Worm (Caenorhabditis elegans) whole organism, L3 larva: ENCODE results near the gene B0303.16.

Experiments used
- aly-2 ChIP-seq: fragments of 150-350 bp; optimal IDR thresholded peaks from 2 replicates; lab custom pipeline; 2014; ENCODE audit warnings: missing biosample characterization, missing genetic modification characterization
- ceh-28 ChIP-seq: fragments of 150-350 bp; optimal IDR thresholded peaks from 2 replicates; lab custom pipeline; 2014; ENCODE audit warnings: missing biosample characterization, missing genetic modification reagents, missing genetic modification characterization
- egl-27 ChIP-seq: sonication (generic microtip); optimal IDR thresholded peaks from 4 replicates; lab custom pipeline; 2017; ENCODE audit warnings: missing biosample characterization, missing genetic modification reagents, missing genetic modification characterization
- egl-5 ChIP-seq: fragments of 150-350 bp; optimal IDR thresholded peaks from 2 replicates; lab custom pipeline; 2017; ENCODE audit warnings: missing biosample characterization, missing genetic modification reagents, missing genetic modification characterization, inconsistent platforms
- elt-2 ChIP-seq: sonication (generic microtip); optimal IDR thresholded peaks from 2 replicates; lab custom pipeline; 2016; ENCODE audit warnings: missing genetic modification reagents, mild to moderate bottlenecking, missing genetic modification characterization, missing compliant biosample characterization
- eor-1 ChIP-seq, 2 experiments: fragments of 150-350 bp; optimal IDR thresholded peaks; 2 replicates each; lab custom pipeline; 2014 to 2018; ENCODE audit warnings: missing biosample characterization in 2 of 2, missing genetic modification characterization in 2 of 2
- fkh-10 ChIP-seq: sonication (generic microtip); optimal IDR thresholded peaks from 2 replicates; lab custom pipeline; 2017; ENCODE audit warnings: missing biosample characterization, missing genetic modification reagents, missing genetic modification characterization
- fos-1 ChIP-seq: fragments of 150-350 bp; optimal IDR thresholded peaks from 2 replicates; lab custom pipeline; 2014; ENCODE audit warnings: missing biosample characterization, missing genetic modification characterization
- hmg-11 ChIP-seq: sonication (generic microtip); optimal IDR thresholded peaks from 2 replicates; lab custom pipeline; 2016; ENCODE audit warnings: missing genetic modification characterization, missing compliant biosample characterization
- jun-1 ChIP-seq: fragments of 150-350 bp; optimal IDR thresholded peaks from 2 replicates; lab custom pipeline; 2014; ENCODE audit warnings: missing biosample characterization, missing genetic modification reagents, missing genetic modification characterization
- lin-15B ChIP-seq: fragments of 150-350 bp; optimal IDR thresholded peaks from 2 replicates; lab custom pipeline; 2014; ENCODE audit warnings: missing biosample characterization, missing genetic modification characterization
- lsy-12 ChIP-seq: sonication (generic microtip); optimal IDR thresholded peaks from 2 replicates; lab custom pipeline; 2016; ENCODE audit warnings: mild to moderate bottlenecking, missing genetic modification characterization, missing compliant biosample characterization
- mdl-1 ChIP-seq: fragments of 150-350 bp; optimal IDR thresholded peaks from 2 replicates; lab custom pipeline; 2014; ENCODE audit warnings: missing biosample characterization, missing genetic modification characterization
- mml-1 ChIP-seq: fragments of 150-350 bp; sonication (generic microtip); optimal IDR thresholded peaks from 3 replicates; lab custom pipeline; 2014; ENCODE audit warnings: missing biosample characterization, missing genetic modification characterization
- nfya-1 ChIP-seq: sonication (generic microtip); optimal IDR thresholded peaks from 2 replicates; lab custom pipeline; 2017; ENCODE audit warnings: missing genetic modification characterization, mild to moderate bottlenecking, missing compliant biosample characterization, antibody characterized with exemption, moderate library complexity; ENCODE audit not compliant: insufficient read depth
- nhr-12 ChIP-seq: fragments of 150-350 bp; optimal IDR thresholded peaks from 2 replicates; lab custom pipeline; 2014; ENCODE audit warnings: missing biosample characterization, missing genetic modification characterization
- nhr-23 ChIP-seq: fragments of 150-350 bp; optimal IDR thresholded peaks from 2 replicates; lab custom pipeline; 2014; ENCODE audit warnings: missing biosample characterization, missing genetic modification reagents, missing genetic modification characterization
- nhr-237 ChIP-seq: fragments of 150-350 bp; optimal IDR thresholded peaks from 2 replicates; lab custom pipeline; 2014; ENCODE audit warnings: missing biosample characterization, missing genetic modification characterization
- nhr-25 ChIP-seq: sonication (generic microtip); optimal IDR thresholded peaks from 2 replicates; lab custom pipeline; 2017; ENCODE audit warnings: missing biosample characterization, missing genetic modification characterization
- nhr-67 ChIP-seq: fragments of 150-350 bp; optimal IDR thresholded peaks from 2 replicates; lab custom pipeline; 2014; ENCODE audit warnings: missing biosample characterization, missing genetic modification characterization
- nhr-76 ChIP-seq: fragments of 150-350 bp; sonication (generic microtip); optimal IDR thresholded peaks from 5 replicates; lab custom pipeline; 2014; ENCODE audit warnings: missing biosample characterization, missing genetic modification characterization
- nhr-77 ChIP-seq: fragments of 150-350 bp; optimal IDR thresholded peaks from 2 replicates; lab custom pipeline; 2014; ENCODE audit warnings: missing biosample characterization, missing genetic modification characterization
- pha-4 ChIP-seq: fragments of 150-350 bp; optimal IDR thresholded peaks from 2 replicates; lab custom pipeline; 2014; ENCODE audit warnings: missing biosample characterization, missing genetic modification reagents, missing genetic modification characterization
- pqm-1 ChIP-seq: fragments of 150-350 bp; optimal IDR thresholded peaks from 2 replicates; lab custom pipeline; 2017; ENCODE audit warnings: missing biosample characterization, missing genetic modification characterization, inconsistent platforms
- skn-1 ChIP-seq: fragments of 150-350 bp; optimal IDR thresholded peaks from 2 replicates; lab custom pipeline; 2014; ENCODE audit warnings: missing biosample characterization, missing genetic modification characterization
- unc-39 ChIP-seq: sonication (generic microtip); optimal IDR thresholded peaks from 4 replicates; lab custom pipeline; 2017; ENCODE audit warnings: missing biosample characterization, missing genetic modification characterization
- zag-1 ChIP-seq: fragments of 150-350 bp; optimal IDR thresholded peaks from 2 replicates; lab custom pipeline; 2014; ENCODE audit warnings: missing biosample characterization, missing genetic modification characterization
- ztf-4 ChIP-seq: fragments of 150-350 bp; optimal IDR thresholded peaks from 2 replicates; lab custom pipeline; 2014; ENCODE audit warnings: missing biosample characterization, missing genetic modification characterization

Gene B0303.16

DNA sequence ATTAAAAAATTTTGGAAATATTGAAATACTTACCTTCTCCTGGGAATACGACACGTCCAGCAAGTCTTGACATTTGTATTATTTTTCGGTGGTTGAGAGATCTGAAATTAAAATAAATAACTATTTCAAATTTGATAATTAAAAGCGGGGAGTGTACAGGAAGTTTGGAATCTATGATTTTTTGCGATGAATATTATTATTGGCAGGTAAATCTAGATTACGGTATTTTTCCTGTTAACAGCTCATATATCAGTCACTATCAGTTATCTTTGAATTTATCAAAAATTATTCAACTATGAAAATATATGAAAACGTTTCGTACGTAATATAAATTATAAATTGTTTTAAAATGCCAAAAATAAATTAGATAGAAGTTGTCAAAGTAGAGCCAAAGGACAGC, 11.2 kb downstream of the B0303.16 start, which contains the start of gene B0303.14:
Gene B0303.14, minus strand, starts transcription at position 101 of the 400 bp plus-strand sequence.
- no peak for TF ChIP-seq nhr-25 (tag; lab: Kevin White, UChicago)
- TF ChIP-seq hmg-11 = no peak
- TF ChIP-seq skn-1 (tag; lab: Kevin White, UChicago) = no peak
- no peak for TF ChIP-seq nhr-77 (tag; lab: Kevin White, UChicago)
- TF ChIP-seq ceh-28 = no peak

DNA sequence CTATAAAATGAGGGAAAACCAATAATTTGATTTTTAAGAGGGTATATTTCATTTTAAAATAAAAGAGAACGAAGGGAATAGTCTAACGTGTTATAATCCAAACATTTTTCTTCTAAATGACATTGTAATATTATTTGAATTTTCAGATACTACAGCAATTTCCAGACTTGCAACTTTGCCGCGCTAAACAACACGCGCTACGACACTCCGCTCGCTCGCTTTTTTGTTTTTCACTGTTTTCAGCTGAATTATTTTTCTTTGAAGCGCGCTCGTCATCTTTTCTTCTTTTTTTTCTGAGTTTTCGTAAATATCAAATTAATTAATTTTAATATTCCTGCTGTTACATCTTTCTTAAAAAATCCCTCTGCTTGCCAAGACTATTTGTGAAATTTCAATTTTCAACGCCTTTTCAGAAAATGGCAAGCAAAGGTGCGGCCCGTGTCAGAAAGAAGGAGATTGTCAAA, 12.4 kb downstream of the B0303.16 start, which contains the start of gene mrpl-11:
Gene mrpl-11, plus strand, starts transcription at position 414 of the 464 bp plus-strand sequence.
- TF ChIP-seq nfya-1 (tag; lab: Kevin White, UChicago) = peak; percentile 41
- TF ChIP-seq nhr-237 = no peak
- peak; percentile 44 for TF ChIP-seq lin-15B (tag; lab: Kevin White, UChicago)
- no peak for TF ChIP-seq fkh-10 (GFP tag; lab: Kevin White, UChicago)
- peak; percentile 43 for TF ChIP-seq hmg-11

DNA sequence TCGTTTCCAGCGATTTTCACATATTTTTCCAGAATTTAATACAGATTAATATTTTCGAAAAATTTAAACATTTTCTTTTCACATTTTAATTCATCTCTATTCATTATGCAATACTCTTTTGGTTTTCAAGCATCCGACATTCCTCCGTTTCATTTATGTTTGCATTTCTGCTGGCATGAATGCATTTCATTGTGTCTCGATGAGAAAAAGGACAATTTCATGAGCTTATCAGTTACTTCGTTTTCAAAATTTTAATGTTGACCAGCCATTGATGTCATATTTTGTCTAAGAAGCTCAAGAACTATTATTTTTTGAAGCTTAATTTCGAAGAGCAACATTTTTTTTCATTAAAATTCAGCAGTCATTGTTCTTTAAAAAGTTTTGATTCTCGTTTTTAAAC, 13.7 kb downstream of the B0303.16 start:
- TF ChIP-seq nhr-12 (tag; lab: Kevin White, UChicago) (no peak), nfya-1 (tag; lab: Kevin White, UChicago) (no peak), nhr-237 (no peak), egl-27 (no peak), fos-1 (tag; lab: Kevin White, UChicago) (no peak), aly-2 (no peak), elt-2 (peak; percentile 28), ztf-4 (tag; lab: Kevin White, UChicago) (no peak), pqm-1 (tag; lab: Kevin White, UChicago) (peak; percentile 63), mml-1 (tag; lab: Kevin White, UChicago) (no peak)

DNA sequence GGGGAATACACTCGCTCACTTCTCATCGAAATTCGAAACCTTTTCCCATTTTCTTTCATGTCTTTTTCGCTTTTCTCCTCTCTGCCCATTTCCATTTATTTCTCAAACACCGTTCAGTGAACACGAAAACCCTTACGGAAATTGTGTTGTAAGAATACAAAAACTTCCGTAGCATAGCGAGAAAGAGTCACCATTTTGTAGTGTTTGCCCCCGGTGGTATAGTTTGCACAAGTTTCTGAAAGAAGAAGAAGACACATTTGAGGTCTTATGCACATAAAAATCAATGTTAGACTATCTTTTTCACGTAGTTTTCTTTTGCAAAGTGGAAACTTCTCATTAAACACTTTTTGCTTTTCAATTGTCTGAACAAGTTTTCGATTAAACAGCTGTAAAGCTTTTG, 14.2 kb downstream of the B0303.16 start:
- TF ChIP-seq egl-5 (tag; lab: Kevin White, UChicago) (no peak), nfya-1 (tag; lab: Kevin White, UChicago) (no peak)
- TF ChIP-seq, all 47 proteins: peak for 0

DNA sequence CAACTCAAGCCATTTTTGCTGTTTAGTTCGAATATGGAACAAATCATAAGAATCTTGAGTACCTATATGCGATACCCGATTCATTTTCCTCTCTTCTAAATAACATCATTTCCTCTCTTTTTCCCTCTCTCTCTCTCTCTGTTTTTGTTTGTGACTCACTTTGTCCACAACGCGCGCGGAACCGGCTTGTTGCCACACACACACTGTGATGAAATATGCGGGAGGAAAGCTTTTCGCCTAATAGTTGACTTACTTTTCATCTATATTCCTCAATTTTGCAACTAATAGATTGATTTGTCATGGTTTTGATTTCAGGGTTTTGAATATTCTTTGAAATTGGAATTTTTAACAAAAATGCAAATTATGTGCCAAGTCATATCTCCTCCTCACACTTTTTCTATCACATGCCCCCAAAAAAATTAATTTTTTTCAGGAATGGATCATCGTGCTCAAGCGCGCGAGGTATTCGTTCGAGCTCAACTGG, 14.9 kb downstream of the B0303.16 start, which contains the start of gene hipr-1:
Gene hipr-1, plus strand, starts transcription at position 434 of the 484 bp plus-strand sequence.
- TF ChIP-seq nhr-23 (no peak), pha-4 (tag; lab: Kevin White, UChicago) (peak; percentile 65)

DNA sequence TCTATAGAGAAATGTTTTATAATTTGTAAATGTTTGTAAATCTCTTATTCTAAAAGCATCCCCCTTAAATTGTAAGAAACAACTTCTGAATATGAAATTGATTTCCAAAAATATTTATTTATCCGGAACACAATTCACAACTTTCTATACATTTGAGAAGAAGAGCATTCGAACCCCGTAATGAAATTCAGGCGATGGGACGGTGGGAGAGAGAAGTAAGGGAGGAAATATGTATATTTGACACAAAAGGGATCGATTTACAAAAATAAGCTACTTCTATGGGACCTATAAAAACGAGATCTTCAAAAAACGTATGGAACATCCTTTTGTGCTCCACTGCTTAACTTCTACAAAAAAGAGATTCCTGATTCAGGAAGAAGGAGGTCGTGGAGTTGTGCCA, 20.4 kb downstream of the B0303.16 start:
- TF ChIP-seq mdl-1 (tag; lab: Kevin White, UChicago) (no peak), ztf-4 (tag; lab: Kevin White, UChicago) (no peak), mml-1 (tag; lab: Kevin White, UChicago) (no peak), zag-1 (tag; lab: Kevin White, UChicago) (no peak), lsy-12 (no peak), unc-39 (tag; lab: Kevin White, UChicago) (no peak), nfya-1 (tag; lab: Kevin White, UChicago) (no peak), nhr-23 (no peak), jun-1 (tag; lab: Kevin White, UChicago) (no peak), nhr-77 (tag; lab: Kevin White, UChicago) (no peak), eor-1 (tag; optimal IDR thresholded peaks at IDR 0.05; lab: Kevin White, UChicago) (no peak), nhr-67 (no peak), nhr-76 (tag; lab: Kevin White, UChicago) (no peak), nhr-25 (tag; lab: Kevin White, UChicago) (no peak)
